Fruit fly (Drosophila melanogaster): ENCODE measurements around the gene CG31445.
A peak's percentile ranks its signal among the peaks of the same experiment; 100 is the strongest.

Gene CG31445

dm6 chr3R:29238623-29239022, 6.0 kb downstream of the CG31445 start, which contains the start of gene CG11951:
TSS of gene CG11951 (minus strand) at chr3R:29238723.
- TF ChIP-seq CG8478 (optimal IDR thresholded peaks at IDR 0.05) (no peak), CTCF (optimal IDR thresholded peaks at IDR 0.05) (no peak)

- no peak for TF ChIP-seq CTCF (optimal IDR thresholded peaks at IDR 0.05)
- TF ChIP-seq CG8478 (optimal IDR thresholded peaks at IDR 0.05), result no peak
Observed at dm6 chr3R:29230552-29231102, 14.0 kb downstream of the CG31445 start.

dm6 chr3R:29229958-29230357, 14.7 kb downstream of the CG31445 start:
- TF ChIP-seq CTCF (optimal IDR thresholded peaks at IDR 0.05) (no peak), CG8478 (optimal IDR thresholded peaks at IDR 0.05) (no peak)

- TF ChIP-seq CTCF (optimal IDR thresholded peaks at IDR 0.05), result peak in 1 of 2 experiments; percentile 48
- TF ChIP-seq CG8478 (optimal IDR thresholded peaks at IDR 0.05), result no peak
Observed at dm6 chr3R:29228745-29229448, 15.7 kb downstream of the CG31445 start, which contains the start of gene Usp1. TSS of gene Usp1 (plus strand) at chr3R:29229161.

dm6 chr3R:29227675-29228211, 16.9 kb downstream of the CG31445 start, which contains the start of gene CG14507:
TSS of gene CG14507 (minus strand) at chr3R:29227725.
- TF ChIP-seq CTCF (optimal IDR thresholded peaks at IDR 0.05) (no peak), CG8478 (optimal IDR thresholded peaks at IDR 0.05) (no peak)

dm6 chr3R:29222891-29223842, 21.5 kb downstream of the CG31445 start, which contains the start of the genes Cisd2 and Brd8:
TSS of gene Cisd2 (minus strand) at chr3R:29223428.
TSS of gene Brd8 (plus strand) at chr3R:29223485.
- TF ChIP-seq CTCF (optimal IDR thresholded peaks at IDR 0.05) (peak in 1 of 2 experiments; percentile 6), CG8478 (optimal IDR thresholded peaks at IDR 0.05) (no peak)

dm6 chr3R:29221168-29221567, 23.5 kb downstream of the CG31445 start:
- TF ChIP-seq CG8478 (optimal IDR thresholded peaks at IDR 0.05), result no peak
- no peak for TF ChIP-seq CTCF (optimal IDR thresholded peaks at IDR 0.05)

- no peak for TF ChIP-seq CG8478 (optimal IDR thresholded peaks at IDR 0.05)
- no peak for TF ChIP-seq CTCF (optimal IDR thresholded peaks at IDR 0.05)
Observed at dm6 chr3R:29220585-29220984, 24.0 kb downstream of the CG31445 start.

- peak; percentile 10 to 24 for TF ChIP-seq CTCF (optimal IDR thresholded peaks at IDR 0.05)
- no peak for TF ChIP-seq CG8478 (optimal IDR thresholded peaks at IDR 0.05)
Observed at dm6 chr3R:29219948-29220347, 24.7 kb downstream of the CG31445 start, which contains the start of gene eEF1gamma. TSS of gene eEF1gamma (plus strand) at chr3R:29220172.

- no peak for TF ChIP-seq CG8478 (optimal IDR thresholded peaks at IDR 0.05)
- TF ChIP-seq CTCF (optimal IDR thresholded peaks at IDR 0.05), result no peak
Observed at dm6 chr3R:29218001-29218400, 26.6 kb downstream of the CG31445 start.

dm6 chr3R:29217309-29217708, 27.3 kb downstream of the CG31445 start:
- TF ChIP-seq CG8478 (optimal IDR thresholded peaks at IDR 0.05) (no peak), CTCF (optimal IDR thresholded peaks at IDR 0.05) (no peak)

dm6 chr3R:29216484-29216863, 28.2 kb downstream of the CG31445 start:
- no peak for TF ChIP-seq CTCF (optimal IDR thresholded peaks at IDR 0.05)
- TF ChIP-seq CG8478 (optimal IDR thresholded peaks at IDR 0.05), result no peak

- no peak for TF ChIP-seq CG8478 (optimal IDR thresholded peaks at IDR 0.05)
- TF ChIP-seq CTCF (optimal IDR thresholded peaks at IDR 0.05), result no peak
Observed at dm6 chr3R:29215652-29216483, 28.8 kb downstream of the CG31445 start.

dm6 chr3R:29214982-29215533, 29.6 kb downstream of the CG31445 start:
- TF ChIP-seq CTCF (optimal IDR thresholded peaks at IDR 0.05), result no peak
- TF ChIP-seq CG8478 (optimal IDR thresholded peaks at IDR 0.05), result no peak

Data from S2 (cell line).